Fruit fly (Drosophila melanogaster) whole organism: ENCODE measurements around the gene CG3123.

ENCODE experiments used
- Dll ChIP-seq: fragments of >200 bp; optimal IDR thresholded peaks from 2 replicates; lab custom pipeline; 2017
- EcR ChIP-seq, 2 experiments: fragments of >200 bp; optimal IDR thresholded peaks; 2 replicates each; lab custom pipeline; 2017; ENCODE audit warnings: missing biosample characterization in 2 of 2, missing genetic modification characterization in 2 of 2, missing genetic modification reagents in 2 of 2
- pan ChIP-seq: fragments of >200 bp; optimal IDR thresholded peaks from 2 replicates; lab custom pipeline; 2017
- usp ChIP-seq: fragments of >200 bp; optimal IDR thresholded peaks from 2 replicates; lab custom pipeline; 2017; ENCODE audit warnings: missing biosample characterization, missing genetic modification characterization, mixed read lengths

dm6 chr2L:2864601-2865000 lies 39.3 kb upstream of the CG3123 start:
- no peak for TF ChIP-seq EcR (GFP tag; optimal IDR thresholded peaks at IDR 0.05; lab: Kevin White, UChicago)
- TF ChIP-seq pan (lab: Kevin White, UChicago) = no peak
- no peak for TF ChIP-seq usp
- no peak for TF ChIP-seq Dll (lab: Kevin White, UChicago)
